Fruit fly (Drosophila melanogaster) whole organism, prepupa: ENCODE measurements around the gene NPF.

Experiments used
- CG11294 ChIP-seq: fragments of 200-800 bp; sonication (Bioruptor generic); IDR thresholded peaks from 2 replicates; pipeline ENCODE4 v1.3.6; 2022; ENCODE audit warnings: missing biosample characterization, missing genetic modification characterization
- CG8632 ChIP-seq: fragments of 200-800 bp; sonication (Bioruptor generic); optimal IDR thresholded peaks from 3 replicates; lab custom pipeline; 2016; ENCODE audit warnings: missing biosample characterization, missing genetic modification characterization
- esn ChIP-seq: fragments of 200-800 bp; sonication (Bioruptor generic); optimal IDR thresholded peaks from 2 replicates; lab custom pipeline; 2016; ENCODE audit warnings: missing biosample characterization, mild to moderate bottlenecking, missing genetic modification characterization, moderate library complexity
- pdm3 ChIP-seq: fragments of 200-800 bp; sonication (Bioruptor generic); optimal IDR thresholded peaks from 3 replicates; lab custom pipeline; 2016; ENCODE audit warnings: missing biosample characterization, missing genetic modification characterization
- salr ChIP-seq, 2 experiments: fragments of 200-800 bp; sonication (Bioruptor generic); optimal IDR thresholded peaks; 3 replicates each; lab custom pipeline; 2016 to 2018; ENCODE audit warnings: missing biosample characterization in 2 of 2, missing genetic modification characterization in 2 of 2, mild to moderate bottlenecking in 1 of 2

DNA sequence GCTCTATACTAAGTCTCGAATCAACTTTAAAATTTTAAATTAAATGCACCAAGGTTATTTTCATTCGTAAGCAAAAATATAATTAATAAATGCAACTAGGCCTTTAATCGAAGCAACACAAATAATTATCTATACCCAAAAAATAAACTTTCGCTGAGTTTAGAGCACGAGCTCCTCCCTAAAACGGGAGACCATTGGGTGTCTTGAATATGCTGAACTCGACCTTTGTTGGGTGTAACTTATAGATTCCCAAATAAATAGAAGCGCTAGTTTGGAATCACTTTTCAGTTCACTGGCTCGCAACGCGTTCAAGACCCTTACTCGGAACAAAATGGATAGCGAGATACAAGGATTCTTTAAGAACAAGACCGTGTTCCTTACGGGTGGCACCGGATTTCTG lies 8.6 kb downstream of the NPF start, which contains the start of gene CG17560:
- TF ChIP-seq salr (GFP tag; optimal IDR thresholded peaks at IDR 0.05; lab: Kevin White, UChicago), result no peak
- no peak for TF ChIP-seq CG11294 (GFP tag; lab: Robert Waterston, UW)
- no peak for TF ChIP-seq CG8632
- no peak for TF ChIP-seq pdm3 (GFP tag; lab: Kevin White, UChicago)
- no peak for TF ChIP-seq esn (GFP tag; lab: Kevin White, UChicago)
